Worm (Caenorhabditis elegans) whole organism, young adult: ENCODE measurements around the gene pfd-1.
A peak's percentile ranks its signal among the peaks of the same experiment; 100 is the strongest.

Source experiments
- B0035.1 ChIP-seq: sonication (generic microtip); optimal IDR thresholded peaks from 2 replicates; lab custom pipeline; 2016; ENCODE audit warnings: missing genetic modification characterization, mild to moderate bottlenecking, missing compliant biosample characterization, missing genotype, missing genetic modification reagents
- F33H1.4 ChIP-seq: fragments of 200-800 bp; sonication (Bioruptor generic); IDR thresholded peaks from 2 replicates; pipeline ENCODE4 v1.3.6; 2022; ENCODE audit warnings: missing genetic modification reagents, missing genetic modification characterization, missing compliant biosample characterization
- F37B4.10 ChIP-seq: fragments of 200-800 bp; sonication (Bioruptor generic); IDR thresholded peaks from 2 replicates; pipeline ENCODE4 v1.3.6; 2022; ENCODE audit warnings: missing genetic modification characterization, missing compliant biosample characterization
- F52B5.7 ChIP-seq: sonication (generic microtip); optimal IDR thresholded peaks from 2 replicates; lab custom pipeline; 2016; ENCODE audit warnings: mild to moderate bottlenecking, missing genetic modification characterization, missing compliant biosample characterization
- K11D2.4 ChIP-seq: fragments of 200-800 bp; sonication (Bioruptor generic); IDR thresholded peaks from 2 replicates; pipeline ENCODE4 v1.3.6; 2022; ENCODE audit warnings: missing genetic modification reagents, missing genetic modification characterization, missing compliant biosample characterization
- T26A5.8 ChIP-seq: sonication (generic microtip); optimal IDR thresholded peaks from 2 replicates; lab custom pipeline; 2016; ENCODE audit warnings: missing genetic modification characterization, missing compliant biosample characterization
- Y95B8A.8 ChIP-seq: fragments of 200-800 bp; sonication (Bioruptor generic); IDR thresholded peaks from 2 replicates; pipeline ENCODE4 v1.3.6; 2022; ENCODE audit warnings: missing genetic modification reagents, missing genetic modification characterization, missing compliant biosample characterization
- ZK185.1 ChIP-seq: sonication (generic microtip); optimal IDR thresholded peaks from 2 replicates; lab custom pipeline; 2016; ENCODE audit warnings: mild to moderate bottlenecking, missing genetic modification characterization, missing compliant biosample characterization; ENCODE audit not compliant: poor library complexity, severe bottlenecking
- athp-1 ChIP-seq: sonication (generic microtip); optimal IDR thresholded peaks from 2 replicates; lab custom pipeline; 2017; ENCODE audit warnings: mild to moderate bottlenecking, missing genetic modification characterization, missing compliant biosample characterization
- attf-3 ChIP-seq: fragments of 200-800 bp; sonication (Bioruptor generic); conservative IDR thresholded peaks from 2 replicates; pipeline ENCODE4 v1.3.6; 2022; ENCODE audit warnings: missing genetic modification reagents, missing genetic modification characterization, missing compliant biosample characterization
- attf-5 ChIP-seq: fragments of 200-800 bp; sonication (Bioruptor generic); optimal IDR thresholded peaks from 2 replicates; lab custom pipeline; 2018; ENCODE audit warnings: mild to moderate bottlenecking, missing genetic modification characterization, missing compliant biosample characterization
- ccch-3 ChIP-seq: fragments of 200-800 bp; sonication (Bioruptor generic); optimal IDR thresholded peaks from 2 replicates; lab custom pipeline; 2018; ENCODE audit warnings: mild to moderate bottlenecking, missing genetic modification characterization, missing compliant biosample characterization
- ceh-58 ChIP-seq: fragments of 200-800 bp; sonication (Bioruptor generic); IDR thresholded peaks from 2 replicates; pipeline ENCODE4 v1.3.6; 2022; ENCODE audit warnings: missing genetic modification characterization, missing compliant biosample characterization
- ceh-79 ChIP-seq: sonication (generic microtip); optimal IDR thresholded peaks from 2 replicates; lab custom pipeline; 2017; ENCODE audit warnings: mild to moderate bottlenecking, missing genetic modification characterization, missing compliant biosample characterization
- dox-1 ChIP-seq: fragments of 200-800 bp; sonication (Bioruptor generic); IDR thresholded peaks from 2 replicates; pipeline ENCODE4 v1.3.6; 2022; ENCODE audit warnings: missing genetic modification reagents, missing genetic modification characterization, missing compliant biosample characterization
- efl-1 ChIP-seq: fragments of 150-350 bp; optimal IDR thresholded peaks from 2 replicates; lab custom pipeline; 2014; ENCODE audit warnings: missing biosample characterization, missing genetic modification reagents, missing genetic modification characterization
- fkh-3 ChIP-seq: sonication (generic microtip); optimal IDR thresholded peaks from 2 replicates; lab custom pipeline; 2016; ENCODE audit warnings: mild to moderate bottlenecking, missing genetic modification characterization, missing compliant biosample characterization
- him-1 ChIP-seq: sonication (generic microtip); optimal IDR thresholded peaks from 2 replicates; lab custom pipeline; 2016; ENCODE audit warnings: missing genotype, missing genetic modification reagents, missing genetic modification characterization, missing compliant biosample characterization
- hlh-26 ChIP-seq: fragments of 200-800 bp; sonication (Bioruptor generic); conservative IDR thresholded peaks from 2 replicates; pipeline ENCODE4 v1.3.6; 2022; ENCODE audit warnings: missing genetic modification reagents, missing genetic modification characterization, missing compliant biosample characterization
- hmg-20 ChIP-seq: fragments of 200-800 bp; sonication (Bioruptor generic); IDR thresholded peaks from 2 replicates; pipeline ENCODE4 v1.3.6; 2022; ENCODE audit warnings: missing genetic modification reagents, missing genetic modification characterization, missing compliant biosample characterization
- lag-1 ChIP-seq: fragments of 200-800 bp; sonication (Bioruptor generic); IDR thresholded peaks from 2 replicates; pipeline ENCODE4 v1.3.6; 2022; ENCODE audit warnings: missing genetic modification reagents, missing genetic modification characterization, missing compliant biosample characterization
- lin-35 ChIP-seq, 3 experiments: fragments of 150-350 bp in 2 of 3; sonication (generic microtip) in 1 of 3; optimal IDR thresholded peaks; 2 replicates each; lab custom pipeline; 2014 to 2018; ENCODE audit warnings: missing biosample characterization in 3 of 3, missing genetic modification characterization in 3 of 3, missing genetic modification reagents in 3 of 3
- lin-40 ChIP-seq: sonication (generic microtip); optimal IDR thresholded peaks from 2 replicates; lab custom pipeline; 2016; ENCODE audit warnings: missing genetic modification characterization, mild to moderate bottlenecking, missing compliant biosample characterization, missing genotype, missing genetic modification reagents
- lin-54 ChIP-seq: fragments of 200-800 bp; sonication (Bioruptor generic); optimal IDR thresholded peaks from 2 replicates; lab custom pipeline; 2018; ENCODE audit warnings: mild to moderate bottlenecking, missing genetic modification characterization, missing compliant biosample characterization
- lsl-1 ChIP-seq: fragments of 200-800 bp; sonication (Bioruptor generic); optimal IDR thresholded peaks from 2 replicates; lab custom pipeline; 2018; ENCODE audit warnings: mild to moderate bottlenecking, missing genetic modification characterization, moderate library complexity, missing compliant biosample characterization
- madf-8 ChIP-seq: fragments of 200-800 bp; sonication (Bioruptor generic); conservative IDR thresholded peaks from 2 replicates; pipeline ENCODE4 v1.3.6; 2022; ENCODE audit warnings: missing genetic modification reagents, missing genetic modification characterization, missing compliant biosample characterization
- mcd-1 ChIP-seq: fragments of 200-800 bp; sonication (Bioruptor generic); IDR thresholded peaks from 2 replicates; pipeline ENCODE4 v1.3.6; 2022; ENCODE audit warnings: missing genetic modification reagents, missing genetic modification characterization, missing compliant biosample characterization
- mes-4 ChIP-seq: sonication (generic microtip); optimal IDR thresholded peaks from 2 replicates; lab custom pipeline; 2016; ENCODE audit warnings: missing genotype, missing genetic modification characterization, missing compliant biosample characterization
- nhr-179 ChIP-seq: sonication (generic microtip); optimal IDR thresholded peaks from 2 replicates; lab custom pipeline; 2016; ENCODE audit warnings: mild to moderate bottlenecking, missing genetic modification characterization, missing compliant biosample characterization
- pha-4 ChIP-seq: fragments of 150-350 bp; sonication (generic microtip); optimal IDR thresholded peaks from 2 replicates; lab custom pipeline; 2014; ENCODE audit warnings: missing biosample characterization, missing genetic modification reagents, missing genetic modification characterization
- rcor-1 ChIP-seq: fragments of 200-800 bp; sonication (Bioruptor generic); IDR thresholded peaks from 2 replicates; pipeline ENCODE4 v1.3.6; 2022; ENCODE audit warnings: missing genetic modification reagents, missing genetic modification characterization, missing compliant biosample characterization
- rec-8 ChIP-seq, 2 experiments: sonication (generic microtip); optimal IDR thresholded peaks; 2 replicates each; lab custom pipeline; 2016; ENCODE audit warnings: mild to moderate bottlenecking in 2 of 2, missing genetic modification characterization in 2 of 2, missing genetic modification reagents in 2 of 2, missing genotype in 2 of 2, missing biosample characterization in 1 of 2, missing compliant biosample characterization in 1 of 2, moderate library complexity in 1 of 2
- somi-1 ChIP-seq: fragments of 200-800 bp; sonication (Bioruptor generic); optimal IDR thresholded peaks from 2 replicates; lab custom pipeline; 2018; ENCODE audit warnings: mild to moderate bottlenecking, missing genetic modification characterization, missing compliant biosample characterization
- sptf-2 ChIP-seq: fragments of 200-800 bp; sonication (Bioruptor generic); optimal IDR thresholded peaks from 2 replicates; lab custom pipeline; 2018; ENCODE audit warnings: mild to moderate bottlenecking, missing genetic modification characterization, missing compliant biosample characterization
- tbp1 ChIP-seq: fragments of 200-800 bp; sonication (Bioruptor generic); optimal IDR thresholded peaks from 2 replicates; lab custom pipeline; 2018; ENCODE audit warnings: mild to moderate bottlenecking, missing genetic modification characterization, missing compliant biosample characterization
- tbx-9 ChIP-seq: sonication (generic microtip); optimal IDR thresholded peaks from 2 replicates; lab custom pipeline; 2016; ENCODE audit warnings: borderline replicate concordance, missing genetic modification characterization, inconsistent platforms, missing compliant biosample characterization
- ztf-25 ChIP-seq: fragments of 200-800 bp; sonication (Bioruptor generic); IDR thresholded peaks from 2 replicates; pipeline ENCODE4 v1.3.6; 2022; ENCODE audit warnings: missing genetic modification reagents, missing genetic modification characterization, missing compliant biosample characterization

Gene pfd-1

ce11 chrIV:11110995-11111619 lies 38.8 kb upstream of the pfd-1 start, which contains the start of gene rps-5 (continued):
- TF ChIP-seq lin-40 (tag; lab: Kevin White, UChicago) (no peak), Y95B8A.8 (GFP tag; lab: Robert Waterston, UW) (no peak), somi-1 (GFP tag; lab: Kevin White, UChicago) (no peak), efl-1 (no peak), mes-4 (tag; lab: Kevin White, UChicago) (no peak), lin-35 (GFP tag; optimal IDR thresholded peaks at IDR 0.05; lab: Kevin White, UChicago) (peak in 1 of 3 experiments; percentile 54), lag-1 (GFP tag; lab: Robert Waterston, UW) (no peak), rec-8 (tag; optimal IDR thresholded peaks at IDR 0.05; lab: Kevin White, UChicago) (no peak), athp-1 (no peak), rcor-1 (GFP tag; lab: Robert Waterston, UW) (peak; percentile 40; the same call in 1 of the 2 replicates), ceh-58 (GFP tag; lab: Robert Waterston, UW) (no peak), lin-54 (GFP tag; lab: Kevin White, UChicago) (peak; percentile 51), ceh-79 (no peak), T26A5.8 (tag; lab: Kevin White, UChicago) (no peak), attf-5 (GFP tag; lab: Kevin White, UChicago) (no peak), nhr-179 (tag; lab: Kevin White, UChicago) (no peak), mcd-1 (peak; percentile 54), B0035.1 (tag; lab: Kevin White, UChicago) (no peak), sptf-2 (GFP tag; lab: Kevin White, UChicago) (no peak), attf-3 (GFP tag; lab: Robert Waterston, UW) (no peak), ZK185.1 (tag; lab: Kevin White, UChicago) (no peak), lsl-1 (GFP tag; lab: Kevin White, UChicago) (peak; percentile 55), F52B5.7 (tag; lab: Kevin White, UChicago) (no peak), hmg-20 (GFP tag; lab: Robert Waterston, UW) (no peak), K11D2.4 (no peak), him-1 (tag; lab: Kevin White, UChicago) (no peak), fkh-3 (tag; lab: Kevin White, UChicago) (no peak)

- TF ChIP-seq pha-4 (tag; lab: Kevin White, UChicago), result no peak
- TF ChIP-seq F37B4.10 (GFP tag; lab: Robert Waterston, UW), result no peak
- no peak for TF ChIP-seq madf-8 (GFP tag; lab: Robert Waterston, UW)
- no peak for TF ChIP-seq ztf-25 (GFP tag; lab: Robert Waterston, UW)
- TF ChIP-seq F33H1.4 (GFP tag; lab: Robert Waterston, UW), result no peak
- no peak for TF ChIP-seq dox-1 (GFP tag; lab: Robert Waterston, UW)
- no peak for TF ChIP-seq tbx-9 (tag; lab: Kevin White, UChicago)
- TF ChIP-seq ccch-3, result no peak
- TF ChIP-seq hlh-26, result no peak
- TF ChIP-seq attf-3 (GFP tag; lab: Robert Waterston, UW), result no peak
- no peak for TF ChIP-seq tbp1
Measured at ce11 chrIV:11111898-11112297, 38.0 kb upstream of the pfd-1 start.
